Fruit fly (Drosophila melanogaster): ENCODE data around the gene CG5346.

DNA sequence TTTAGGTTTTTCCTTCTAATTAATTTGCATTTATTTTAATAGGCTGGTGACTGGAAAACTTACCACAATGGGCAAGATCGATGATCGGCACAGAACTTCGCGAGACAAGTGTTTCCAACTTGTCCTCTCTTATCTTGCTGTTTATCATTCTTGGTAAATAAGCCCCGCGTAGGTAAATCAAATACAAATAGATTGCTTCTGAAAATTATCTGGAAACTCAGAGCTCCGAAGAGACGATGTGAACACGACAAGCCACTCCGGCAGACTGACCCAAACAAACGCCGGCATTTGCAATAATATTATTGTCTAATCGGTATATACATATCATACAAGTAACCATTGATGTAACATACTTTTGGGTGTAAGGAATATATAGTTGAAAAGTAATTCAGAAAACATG is 1.8 kb upstream of the CG5346 start, which contains the start of gene CG33099:
- no peak for TF ChIP-seq psq (optimal IDR thresholded peaks at IDR 0.05)
- TF ChIP-seq ttk (optimal IDR thresholded peaks at IDR 0.05): no peak
- no peak for TF ChIP-seq h (optimal IDR thresholded peaks at IDR 0.05)
- no peak for TF ChIP-seq Myc (optimal IDR thresholded peaks at IDR 0.05)
